ENCODE assay signal across 1 fruit fly cellular context in genomic region chr3R:28845981-28846380, dm6.
TF ChIP-seq lines count a peak whose summit lies in the region.

No protein-coding gene starts in this region.

TF ChIP-seq in whole organism, embryonic, 481 proteins besides CTCF, POLR2A, EP300 and RAD21 (continued from another document):
- TF ChIP-seq Atf6 (GFP tag; IDR thresholded peaks at IDR 0.05; lab: Robert Waterston, UW) (0 out of 2 replicates have a peak, but pooled peaks have one; percentile 11), hkb (optimal IDR thresholded peaks at IDR 0.05; lab: Kevin White, UChicago) (no peak), hkb (GFP tag; IDR thresholded peaks at IDR 0.05; lab: Robert Waterston, UW) (no peak), Bgb (GFP tag; IDR thresholded peaks at IDR 0.05; lab: Robert Waterston, UW; ENCODE audit: partially characterized antibody) (0 out of 2 replicates have a peak, but pooled peaks have one; percentile 19), knrl (GFP tag; IDR thresholded peaks at IDR 0.05; lab: Robert Waterston, UW; ENCODE audit: partially characterized antibody) (0 out of 3 replicates have a peak, but pooled peaks have one; percentile 16), CG7372 (GFP tag; IDR thresholded peaks at IDR 0.05; lab: Robert Waterston, UW) (0 out of 2 replicates have a peak, but pooled peaks have one; percentile 16), Xbp1 (GFP tag; optimal IDR thresholded peaks at IDR 0.05; lab: Kevin White, UChicago) (no peak), seq (GFP tag; IDR thresholded peaks at IDR 0.05; lab: Robert Waterston, UW) (peak; percentile 52; the same call in 1 of the 2 replicates), mirr (GFP tag; optimal IDR thresholded peaks at IDR 0.05; lab: Kevin White, UChicago) (peak; percentile 11), psq (GFP tag; optimal IDR thresholded peaks at IDR 0.05; lab: Kevin White, UChicago) (no peak), ttk (GFP tag; IDR thresholded peaks at IDR 0.05; lab: Robert Waterston, UW) (0 out of 2 replicates have a peak, but pooled peaks have one; percentile 15), Aef1 (GFP tag; IDR thresholded peaks at IDR 0.05; lab: Robert Waterston, UW) (no peak), CG13287 (GFP tag; IDR thresholded peaks at IDR 0.05; lab: Robert Waterston, UW; ENCODE audit: partially characterized antibody) (0 out of 2 replicates have a peak, but pooled peaks have one; percentile 6), CG8478 (optimal IDR thresholded peaks at IDR 0.05; lab: Kevin White, UChicago) (no peak), vnd (GFP tag; IDR thresholded peaks at IDR 0.05; lab: Robert Waterston, UW; ENCODE audit: partially characterized antibody) (0 out of 3 replicates have a peak, but pooled peaks have one; percentile 29), CG9932 (GFP tag; IDR thresholded peaks at IDR 0.05; lab: Robert Waterston, UW) (peak; percentile 17; the same call in 1 of the 2 replicates), Hmr (GFP tag; optimal IDR thresholded peaks at IDR 0.05; lab: Kevin White, UChicago) (no peak), NC2β (GFP tag; optimal IDR thresholded peaks at IDR 0.05; lab: Kevin White, UChicago) (no peak), Med (GFP tag; lab: Kevin White, UChicago) (peak; percentile 48), Dad (GFP tag; optimal IDR thresholded peaks at IDR 0.05; lab: Kevin White, UChicago) (no peak), cwo (GFP tag; optimal IDR thresholded peaks at IDR 0.05; lab: Kevin White, UChicago) (peak; percentile 93), kni (GFP tag; optimal IDR thresholded peaks at IDR 0.05; lab: Kevin White, UChicago) (peak; percentile 9), dysf (GFP tag; IDR thresholded peaks at IDR 0.05; lab: Robert Waterston, UW) (0 out of 3 replicates have a peak, but pooled peaks have one; percentile 18), Hey (tag; optimal IDR thresholded peaks at IDR 0.05; lab: Kevin White, UChicago) (peak; percentile 95), CG18011 (GFP tag; optimal IDR thresholded peaks at IDR 0.05; lab: Kevin White, UChicago) (no peak), Rfx (GFP tag; IDR thresholded peaks at IDR 0.05; lab: Robert Waterston, UW) (0 out of 2 replicates have a peak, but pooled peaks have one; percentile 17)
